Worm (Caenorhabditis elegans) whole organism, L1 larva: ENCODE data around the gene spcs-2.

Source experiments
- Y116A8C.19 ChIP-seq: sonication (generic microtip); optimal IDR thresholded peaks from 2 replicates; lab custom pipeline; 2016; ENCODE audit warnings: missing compliant biosample characterization, missing genetic modification characterization, borderline replicate concordance
- lin-13 ChIP-seq: fragments of 150-350 bp; optimal IDR thresholded peaks from 2 replicates; lab custom pipeline; 2014; ENCODE audit warnings: missing biosample characterization, missing genetic modification reagents, missing genetic modification characterization

ce11 chrIII:12904987-12905541 lies 30.2 kb downstream of the spcs-2 start, which contains the start of gene cox-5A:
- TF ChIP-seq lin-13 (peak; percentile 99), Y116A8C.19 (tag; lab: Kevin White, UChicago) (peak; percentile 76)
